Fruit fly (Drosophila melanogaster): ENCODE data around the gene Atac1.

DNA sequence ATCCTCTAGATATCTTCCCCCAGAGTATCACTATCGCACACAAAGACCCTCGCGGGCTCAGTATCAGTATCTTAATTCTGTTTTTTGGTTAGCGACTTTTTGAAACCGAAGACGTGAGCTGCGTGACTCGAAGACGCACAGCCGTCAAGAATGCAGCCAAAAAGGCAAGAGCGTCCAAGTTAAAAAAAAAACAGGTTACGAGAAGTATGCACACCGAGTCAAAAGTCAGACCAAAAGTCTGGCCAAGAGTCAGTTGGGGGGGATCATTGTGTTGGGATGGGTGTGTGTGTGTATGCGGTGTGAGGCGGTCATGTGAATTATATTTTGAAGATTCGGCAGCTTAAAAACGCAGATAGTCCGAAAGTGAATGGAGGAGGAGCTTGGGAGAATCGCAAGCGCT, 45.4 kb upstream of the Atac1 start:
- TF ChIP-seq pad (GFP tag; optimal IDR thresholded peaks at IDR 0.05), result no peak
- TF ChIP-seq CG1620 (GFP tag; optimal IDR thresholded peaks at IDR 0.05), result no peak
- no peak for TF ChIP-seq Mnt (GFP tag; optimal IDR thresholded peaks at IDR 0.05)
- no peak for TF ChIP-seq cic (GFP tag; optimal IDR thresholded peaks at IDR 0.05)
- no peak for TF ChIP-seq CG7101 (tag; optimal IDR thresholded peaks at IDR 0.05)
- no peak for TF ChIP-seq ovo (GFP tag; optimal IDR thresholded peaks at IDR 0.05)
- no peak for TF ChIP-seq tj (GFP tag; optimal IDR thresholded peaks at IDR 0.05)
- TF ChIP-seq kay (GFP tag; ENCODE audit: borderline replicate concordance), result no peak
- no peak for TF ChIP-seq Crg-1 (GFP tag; optimal IDR thresholded peaks at IDR 0.05)
- no peak for TF ChIP-seq CG5204 (GFP tag; optimal IDR thresholded peaks at IDR 0.05)
- no peak for TF ChIP-seq CG14711 (tag; optimal IDR thresholded peaks at IDR 0.05)
- TF ChIP-seq CG33017 (tag; optimal IDR thresholded peaks at IDR 0.05), result no peak
- TF ChIP-seq bab1 (GFP tag; optimal IDR thresholded peaks at IDR 0.05), result no peak

Data from whole organism, adult.